Worm (Caenorhabditis elegans): Measurements from ENCODE around the gene B0024.11.

The B0024.11 gene

ce11 chrV:10352928-10353427, 33.6 kb upstream of the B0024.11 start, which contains the start of gene nol-56 (continued):
- TF ChIP-seq pag-3 (tag; optimal IDR thresholded peaks at IDR 0.05; ENCODE audit: borderline replicate concordance, insufficient read depth) (no peak), aha-1 (tag; optimal IDR thresholded peaks at IDR 0.05) (no peak), C16A3.4 (tag; optimal IDR thresholded peaks at IDR 0.05) (peak; percentile 87), hlh-4 (tag; optimal IDR thresholded peaks at IDR 0.05) (no peak), ztf-11 (tag; optimal IDR thresholded peaks at IDR 0.05) (peak in 1 of 2 experiments; percentile 86), sox-4 (tag; optimal IDR thresholded peaks at IDR 0.05) (peak; percentile 85), lin-39 (tag; optimal IDR thresholded peaks at IDR 0.05) (peak; percentile 51), efl-1 (optimal IDR thresholded peaks at IDR 0.05) (peak; percentile 87 to 90), efl-1 (GFP tag; optimal IDR thresholded peaks at IDR 0.05 in 1 of 2) (peak; percentile 84 to 98), ets-5 (GFP tag; IDR thresholded peaks at IDR 0.05) (no peak), ceh-82 (tag; optimal IDR thresholded peaks at IDR 0.05) (peak; percentile 72 to 82 (median 73)), hlh-17 (GFP tag; optimal IDR thresholded peaks at IDR 0.05; ENCODE audit: borderline replicate concordance) (no peak), lin-13 (GFP tag; optimal IDR thresholded peaks at IDR 0.05) (peak; percentile 81), mef-2 (tag; optimal IDR thresholded peaks at IDR 0.05) (no peak), nhr-90 (tag; optimal IDR thresholded peaks at IDR 0.05; ENCODE audit: poor library complexity) (peak; percentile 90), nhr-71 (tag; optimal IDR thresholded peaks at IDR 0.05) (peak; percentile 93), irx-1 (tag; optimal IDR thresholded peaks at IDR 0.05) (peak; percentile 78), fkh-4 (tag; optimal IDR thresholded peaks at IDR 0.05; ENCODE audit: borderline replicate concordance) (peak; percentile 43), F16B12.6 (tag; optimal IDR thresholded peaks at IDR 0.05) (peak; percentile 47), ama-1 (optimal IDR thresholded peaks at IDR 0.05) (no peak), jun-1 (tag; optimal IDR thresholded peaks at IDR 0.05) (peak; percentile 51), unc-62 (GFP tag; optimal IDR thresholded peaks at IDR 0.05) (no peak), sptf-1 (tag; optimal IDR thresholded peaks at IDR 0.05) (no peak), snpc-4 (tag; optimal IDR thresholded peaks at IDR 0.05) (peak; percentile 69), grh-1 (GFP tag; IDR thresholded peaks at IDR 0.05) (peak; percentile 70), alr-1 (tag; optimal IDR thresholded peaks at IDR 0.05; ENCODE audit: borderline replicate concordance) (no peak), skn-1 (tag; optimal IDR thresholded peaks at IDR 0.05) (peak; percentile 75), mab-9 (GFP tag; IDR thresholded peaks at IDR 0.05) (peak; percentile 62), zip-4 (GFP tag; optimal IDR thresholded peaks at IDR 0.05) (peak; percentile 47), ces-1 (GFP tag; optimal IDR thresholded peaks at IDR 0.05) (no peak), ceh-8 (GFP tag; optimal IDR thresholded peaks at IDR 0.05) (peak; percentile 54), egl-13 (tag; optimal IDR thresholded peaks at IDR 0.05) (peak; percentile 83), mdl-1 (tag; optimal IDR thresholded peaks at IDR 0.05) (peak in 1 of 2 experiments; percentile 73), pqm-1 (tag; optimal IDR thresholded peaks at IDR 0.05) (no peak), C04F5.9 (tag; optimal IDR thresholded peaks at IDR 0.05) (peak; percentile 74), nhr-84 (tag; optimal IDR thresholded peaks at IDR 0.05) (no peak), C34B4.2 (tag; optimal IDR thresholded peaks at IDR 0.05) (no peak), zag-1 (tag; optimal IDR thresholded peaks at IDR 0.05) (no peak)

ce11 chrV:10350054-10350453, 30.7 kb upstream of the B0024.11 start, which contains the start of gene K07C5.9:
Gene K07C5.9 (minus strand): TSS chrV:10350154.
- TF ChIP-seq ztf-11 (tag; optimal IDR thresholded peaks at IDR 0.05) = no peak
- TF ChIP-seq nhr-11 (tag; optimal IDR thresholded peaks at IDR 0.05) = no peak
- no peak for TF ChIP-seq efl-1 (optimal IDR thresholded peaks at IDR 0.05)
- TF ChIP-seq efl-1 (GFP tag; optimal IDR thresholded peaks at IDR 0.05 in 1 of 2) = peak in 1 of 2 experiments; percentile 33
- TF ChIP-seq C34B4.2 (tag; optimal IDR thresholded peaks at IDR 0.05) = no peak
- no peak for TF ChIP-seq swsn-7 (tag; optimal IDR thresholded peaks at IDR 0.05)

ce11 chrV:10342904-10343303, 23.6 kb upstream of the B0024.11 start, which contains the start of gene K07C5.3:
Gene K07C5.3 (plus strand): TSS chrV:10343032.
- no peak for TF ChIP-seq unc-62 (GFP tag; optimal IDR thresholded peaks at IDR 0.05)
- no peak for TF ChIP-seq mep-1 (tag; optimal IDR thresholded peaks at IDR 0.05)
- no peak for TF ChIP-seq skn-1 (tag; optimal IDR thresholded peaks at IDR 0.05)
- TF ChIP-seq ztf-4 (tag; optimal IDR thresholded peaks at IDR 0.05) = no peak

Data from whole organism, L1 larva.